Worm (Caenorhabditis elegans) whole organism, mixed stage, embryonic: Measurements from ENCODE around the gene Y1A5A.1.

Experiments used
- M03D4.4 ChIP-seq: sonication (generic microtip); optimal IDR thresholded peaks from 2 replicates; lab custom pipeline; 2017; ENCODE audit warnings: mild to moderate bottlenecking, missing genetic modification characterization, missing compliant biosample characterization
- bed-3 ChIP-seq: fragments of 200-800 bp; sonication (Bioruptor generic); optimal IDR thresholded peaks from 3 replicates; lab custom pipeline; 2018; ENCODE audit warnings: mild to moderate bottlenecking, missing genetic modification characterization, moderate library complexity, missing compliant biosample characterization
- blmp-1 ChIP-seq: fragments of 150-350 bp; optimal IDR thresholded peaks from 2 replicates; lab custom pipeline; 2014; ENCODE audit warnings: missing biosample characterization, missing genetic modification characterization
- ceh-39 ChIP-seq: fragments of 150-350 bp; optimal IDR thresholded peaks from 2 replicates; lab custom pipeline; 2014; ENCODE audit warnings: missing biosample characterization, missing genetic modification characterization
- ceh-43 ChIP-seq: fragments of 200-800 bp; sonication (Bioruptor generic); optimal IDR thresholded peaks from 2 replicates; lab custom pipeline; 2018; ENCODE audit warnings: mild to moderate bottlenecking, missing genetic modification characterization, moderate library complexity, missing compliant biosample characterization
- ces-1 ChIP-seq: fragments of 150-350 bp; optimal IDR thresholded peaks from 2 replicates; lab custom pipeline; 2014; ENCODE audit warnings: missing biosample characterization, missing genetic modification reagents, missing genetic modification characterization
- cnd-1 ChIP-seq: fragments of 200-800 bp; sonication (Bioruptor generic); optimal IDR thresholded peaks from 2 replicates; lab custom pipeline; 2018; ENCODE audit warnings: mild to moderate bottlenecking, missing genetic modification characterization, missing compliant biosample characterization
- drap-1 ChIP-seq: fragments of 200-800 bp; sonication (Bioruptor generic); optimal IDR thresholded peaks from 3 replicates; lab custom pipeline; 2018; ENCODE audit warnings: mild to moderate bottlenecking, missing genetic modification characterization, missing compliant biosample characterization
- elt-1 ChIP-seq: sonication (generic microtip); optimal IDR thresholded peaks from 2 replicates; lab custom pipeline; 2017; ENCODE audit warnings: missing genetic modification characterization, mild to moderate bottlenecking, missing compliant biosample characterization, antibody characterized with exemption, moderate library complexity, borderline replicate concordance; ENCODE audit not compliant: insufficient read depth
- elt-3 ChIP-seq: fragments of 150-350 bp; optimal IDR thresholded peaks from 2 replicates; lab custom pipeline; 2014; ENCODE audit warnings: missing biosample characterization, missing genetic modification characterization
- flh-1 ChIP-seq: fragments of 200-800 bp; sonication (Bioruptor generic); optimal IDR thresholded peaks from 2 replicates; lab custom pipeline; 2018; ENCODE audit warnings: mild to moderate bottlenecking, missing genetic modification characterization, moderate library complexity, missing compliant biosample characterization
- ham-2 ChIP-seq: fragments of 200-800 bp; sonication (Bioruptor generic); optimal IDR thresholded peaks from 2 replicates; lab custom pipeline; 2018; ENCODE audit warnings: mild to moderate bottlenecking, missing genetic modification characterization, missing compliant biosample characterization
- hlh-1 ChIP-seq: fragments of 150-350 bp; optimal IDR thresholded peaks from 2 replicates; lab custom pipeline; 2014; ENCODE audit warnings: missing biosample characterization, missing genetic modification reagents, missing genetic modification characterization
- lin-13 ChIP-seq: fragments of 150-350 bp; optimal IDR thresholded peaks from 2 replicates; lab custom pipeline; 2014; ENCODE audit warnings: missing biosample characterization, missing genetic modification characterization
- lin-32 ChIP-seq: fragments of 200-800 bp; sonication (Bioruptor generic); optimal IDR thresholded peaks from 2 replicates; lab custom pipeline; 2018; ENCODE audit warnings: mild to moderate bottlenecking, missing genetic modification characterization, missing compliant biosample characterization
- mab-5 ChIP-seq: fragments of 150-350 bp; optimal IDR thresholded peaks from 2 replicates; lab custom pipeline; 2014; ENCODE audit warnings: missing biosample characterization, missing genetic modification characterization
- mep-1 ChIP-seq: fragments of 150-350 bp; optimal IDR thresholded peaks from 2 replicates; lab custom pipeline; 2017; ENCODE audit warnings: missing biosample characterization, missing genetic modification reagents, missing genetic modification characterization, inconsistent platforms
- mls-2 ChIP-seq: sonication (generic microtip); optimal IDR thresholded peaks from 2 replicates; lab custom pipeline; 2016; ENCODE audit warnings: mild to moderate bottlenecking, missing genetic modification characterization, moderate library complexity, missing compliant biosample characterization
- nhr-12 ChIP-seq: fragments of 150-350 bp; optimal IDR thresholded peaks from 2 replicates; lab custom pipeline; 2014; ENCODE audit warnings: missing biosample characterization, missing genetic modification characterization
- nhr-2 ChIP-seq: fragments of 150-350 bp; optimal IDR thresholded peaks from 2 replicates; lab custom pipeline; 2014; ENCODE audit warnings: missing biosample characterization, missing genetic modification characterization
- nhr-237 ChIP-seq: fragments of 150-350 bp; optimal IDR thresholded peaks from 2 replicates; lab custom pipeline; 2014; ENCODE audit warnings: missing biosample characterization, missing genetic modification characterization
- nhr-28 ChIP-seq: fragments of 150-350 bp; optimal IDR thresholded peaks from 2 replicates; lab custom pipeline; 2014; ENCODE audit warnings: missing biosample characterization, missing genetic modification characterization
- nhr-76 ChIP-seq: sonication (generic microtip); optimal IDR thresholded peaks from 2 replicates; lab custom pipeline; 2017; ENCODE audit warnings: missing biosample characterization, missing genetic modification characterization
- pha-4 ChIP-seq: fragments of 150-350 bp; optimal IDR thresholded peaks from 2 replicates; lab custom pipeline; 2018; ENCODE audit warnings: missing biosample characterization, missing genetic modification reagents, missing genetic modification characterization
- snpc-4 ChIP-seq: fragments of 150-350 bp; optimal IDR thresholded peaks from 2 replicates; lab custom pipeline; 2014; ENCODE audit warnings: missing biosample characterization, missing genetic modification characterization
- sptf-1 ChIP-seq: sonication (generic microtip); optimal IDR thresholded peaks from 2 replicates; lab custom pipeline; 2017; ENCODE audit warnings: mild to moderate bottlenecking, missing genetic modification characterization, moderate library complexity, missing compliant biosample characterization
- tbx-8 ChIP-seq: fragments of 200-800 bp; sonication (Bioruptor generic); optimal IDR thresholded peaks from 2 replicates; lab custom pipeline; 2018; ENCODE audit warnings: mild to moderate bottlenecking, missing genetic modification characterization, moderate library complexity, missing compliant biosample characterization
- unc-120 ChIP-seq: sonication (generic microtip); optimal IDR thresholded peaks from 2 replicates; lab custom pipeline; 2017; ENCODE audit warnings: missing genetic modification characterization, missing compliant biosample characterization; ENCODE audit not compliant: poor library complexity, severe bottlenecking
- unc-39 ChIP-seq: fragments of 150-350 bp; optimal IDR thresholded peaks from 2 replicates; lab custom pipeline; 2014; ENCODE audit warnings: missing biosample characterization, missing genetic modification characterization
- unc-62 ChIP-seq: fragments of 150-350 bp; optimal IDR thresholded peaks from 2 replicates; lab custom pipeline; 2014; ENCODE audit warnings: missing biosample characterization, missing genetic modification reagents, missing genetic modification characterization
- zip-8 ChIP-seq: fragments of 150-350 bp; optimal IDR thresholded peaks from 2 replicates; lab custom pipeline; 2014; ENCODE audit warnings: missing biosample characterization, missing genetic modification characterization
- ztf-11 ChIP-seq: fragments of 150-350 bp; optimal IDR thresholded peaks from 2 replicates; lab custom pipeline; 2014; ENCODE audit warnings: missing biosample characterization, missing genetic modification characterization

Y1A5A.1 gene

DNA sequence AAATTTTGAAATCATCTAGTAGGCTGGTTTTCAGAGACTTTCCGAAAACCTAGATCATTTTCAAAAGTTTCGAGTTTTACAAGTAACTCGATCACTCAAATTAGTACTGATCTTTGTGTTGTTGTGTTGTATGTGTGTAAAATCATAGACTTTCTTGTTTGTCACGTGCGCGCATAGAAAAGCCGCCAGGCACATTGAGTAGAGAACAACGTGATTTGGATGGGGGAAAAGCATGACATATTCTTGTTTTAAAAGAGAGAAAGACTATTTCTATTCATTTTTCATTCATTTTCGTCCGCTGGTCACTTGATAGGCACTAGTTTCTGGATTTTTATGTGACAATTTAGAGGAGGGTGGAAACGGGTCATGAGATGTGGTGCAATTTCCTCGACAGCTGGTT, 32.2 kb downstream of the Y1A5A.1 start:
- no peak for TF ChIP-seq ham-2
- TF ChIP-seq mls-2, result no peak
- TF ChIP-seq lin-32 (GFP tag; lab: Kevin White, UChicago), result no peak

DNA sequence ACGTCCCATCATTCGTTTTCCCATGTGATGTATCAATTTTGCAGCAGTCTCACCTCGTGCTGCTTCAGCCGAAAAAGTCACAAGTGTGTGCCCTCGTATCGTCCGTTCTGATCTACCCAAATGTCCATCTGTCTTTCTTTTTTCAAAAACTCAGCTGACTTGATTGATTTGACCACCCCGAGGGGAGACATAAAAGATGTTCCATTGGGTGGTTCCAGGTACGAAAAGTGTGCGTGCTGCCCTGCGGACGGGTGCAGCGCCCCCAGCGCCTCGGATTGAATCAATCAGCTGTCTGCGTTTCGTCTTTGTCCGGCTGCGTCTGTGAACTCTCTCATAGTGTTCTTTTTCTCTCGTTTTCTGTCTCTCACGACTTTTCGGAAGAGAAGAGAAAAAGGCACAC, 33.2 kb downstream of the Y1A5A.1 start:
- peak; percentile 18 for TF ChIP-seq unc-120 (tag; lab: Kevin White, UChicago)
- TF ChIP-seq zip-8 (tag; lab: Kevin White, UChicago), result no peak
- no peak for TF ChIP-seq cnd-1 (tag; lab: Kevin White, UChicago)
- peak; percentile 62 for TF ChIP-seq ces-1 (GFP tag; lab: Kevin White, UChicago)
- TF ChIP-seq elt-1 (tag; lab: Kevin White, UChicago), result no peak
- no peak for TF ChIP-seq nhr-2 (tag; lab: Kevin White, UChicago)
- TF ChIP-seq unc-62 (GFP tag; lab: Kevin White, UChicago), result peak; percentile 27
- TF ChIP-seq nhr-237 (tag; lab: Kevin White, UChicago), result no peak
- no peak for TF ChIP-seq M03D4.4 (tag; lab: Kevin White, UChicago)
- TF ChIP-seq bed-3 (GFP tag; lab: Kevin White, UChicago), result no peak
- TF ChIP-seq lin-13 (tag; lab: Kevin White, UChicago), result no peak
- TF ChIP-seq nhr-28 (tag; lab: Kevin White, UChicago), result no peak
- no peak for TF ChIP-seq pha-4
- TF ChIP-seq mep-1 (tag; lab: Kevin White, UChicago), result no peak
- no peak for TF ChIP-seq ceh-43 (GFP tag; lab: Kevin White, UChicago)
- TF ChIP-seq mls-2, result no peak
- no peak for TF ChIP-seq lin-32 (GFP tag; lab: Kevin White, UChicago)
- no peak for TF ChIP-seq nhr-12 (tag; lab: Kevin White, UChicago)
- no peak for TF ChIP-seq blmp-1
- no peak for TF ChIP-seq sptf-1 (tag; lab: Kevin White, UChicago)
- TF ChIP-seq drap-1 (GFP tag; lab: Kevin White, UChicago), result no peak
- no peak for TF ChIP-seq elt-3 (tag; lab: Kevin White, UChicago)
- TF ChIP-seq nhr-76 (tag; lab: Kevin White, UChicago), result no peak
- no peak for TF ChIP-seq ztf-11 (tag; lab: Kevin White, UChicago)
- no peak for TF ChIP-seq snpc-4 (tag; lab: Kevin White, UChicago)
- TF ChIP-seq mab-5 (tag; lab: Kevin White, UChicago), result no peak
- no peak for TF ChIP-seq unc-39 (tag; lab: Kevin White, UChicago)
- TF ChIP-seq tbx-8 (GFP tag; lab: Kevin White, UChicago), result no peak
- TF ChIP-seq hlh-1 (tag; lab: Kevin White, UChicago), result peak; percentile 21
- TF ChIP-seq, all 35 proteins: peak for 4

DNA sequence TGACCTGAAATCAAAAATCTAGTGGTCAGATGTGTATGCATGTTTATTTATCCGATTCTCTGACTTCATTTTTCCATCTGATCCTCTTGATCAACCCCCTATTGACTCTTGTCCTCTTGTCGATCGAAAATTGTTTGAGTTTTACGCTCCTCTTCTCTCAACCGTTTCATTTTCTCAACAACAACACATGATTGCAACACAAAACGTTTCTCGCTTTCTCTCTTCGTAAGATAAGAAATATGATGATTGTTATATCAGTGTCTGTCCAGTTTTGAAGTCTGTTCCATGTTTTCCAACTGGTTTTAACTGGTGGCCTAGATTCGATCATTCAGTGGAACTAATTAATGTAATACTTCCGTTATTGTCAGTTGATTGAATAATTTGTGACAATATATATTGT, 34.4 kb downstream of the Y1A5A.1 start:
- no peak for TF ChIP-seq nhr-12 (tag; lab: Kevin White, UChicago)
- TF ChIP-seq unc-62 (GFP tag; lab: Kevin White, UChicago), result peak; percentile 34

DNA sequence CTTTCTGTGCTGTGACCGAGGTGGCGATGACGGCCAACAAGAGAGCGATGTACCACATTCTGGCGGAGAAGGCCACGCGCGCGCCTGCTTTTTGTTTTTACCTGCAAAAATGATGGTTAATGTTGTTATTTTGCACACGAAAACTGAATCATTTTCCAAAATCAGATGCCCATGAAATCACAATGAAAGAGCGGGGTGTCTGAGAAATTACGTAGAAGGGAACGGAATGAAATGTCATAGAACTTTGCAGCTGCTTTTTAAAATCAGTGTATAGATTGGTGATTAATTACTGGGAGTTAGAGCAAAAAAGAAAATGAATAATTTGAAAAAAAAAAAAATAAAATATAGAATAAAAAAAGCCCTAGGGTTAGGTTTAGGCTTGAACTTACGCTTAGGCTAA, 50.7 kb downstream of the Y1A5A.1 start, which contains the start of gene npl-10:
npl-10 (minus strand) TSS at position 101 of the 400 bp plus-strand sequence.
- TF ChIP-seq tbx-8 (GFP tag; lab: Kevin White, UChicago) (no peak), cnd-1 (tag; lab: Kevin White, UChicago) (no peak), drap-1 (GFP tag; lab: Kevin White, UChicago) (no peak), mls-2 (no peak), zip-8 (tag; lab: Kevin White, UChicago) (no peak), elt-3 (tag; lab: Kevin White, UChicago) (no peak), flh-1 (GFP tag; lab: Kevin White, UChicago) (no peak), ceh-39 (tag; lab: Kevin White, UChicago) (no peak), sptf-1 (tag; lab: Kevin White, UChicago) (no peak), pha-4 (no peak), mep-1 (tag; lab: Kevin White, UChicago) (no peak), bed-3 (GFP tag; lab: Kevin White, UChicago) (no peak), nhr-2 (tag; lab: Kevin White, UChicago) (no peak), elt-1 (tag; lab: Kevin White, UChicago) (no peak), ceh-43 (GFP tag; lab: Kevin White, UChicago) (no peak)
